Fruit fly (Drosophila melanogaster) whole organism, embryonic: Measurements from ENCODE around the gene CG13876.

Experiments
- Aef1 ChIP-seq: fragments of 200-800 bp; sonication (Bioruptor generic); IDR thresholded peaks from 3 replicates; pipeline ENCODE4 v1.3.6; 2022; ENCODE audit warnings: missing biosample characterization, missing genetic modification characterization
- Awh ChIP-seq: fragments of 200-800 bp; sonication (Bioruptor generic); IDR thresholded peaks from 2 replicates; pipeline ENCODE4, ENCODE4 v1.3.6; 2022; ENCODE audit warnings: missing biosample characterization, missing genetic modification characterization
- CG10147 ChIP-seq: fragments of 200-800 bp; sonication (Bioruptor generic); optimal IDR thresholded peaks from 2 replicates; lab custom pipeline; 2019; ENCODE audit warnings: missing biosample characterization, mild to moderate bottlenecking, missing genetic modification characterization, moderate library complexity
- CG11504 ChIP-seq: fragments of 200-800 bp; sonication (Bioruptor generic); optimal IDR thresholded peaks from 3 replicates; lab custom pipeline; 2019; ENCODE audit warnings: missing biosample characterization, mild to moderate bottlenecking, missing genetic modification characterization, moderate library complexity
- CG12219 ChIP-seq: fragments of 200-800 bp; sonication (Bioruptor generic); optimal IDR thresholded peaks from 3 replicates; lab custom pipeline; 2018; ENCODE audit warnings: missing biosample characterization, mild to moderate bottlenecking, missing genetic modification characterization
- CG12299 ChIP-seq: fragments of 200-800 bp; sonication (Bioruptor generic); optimal IDR thresholded peaks from 2 replicates; lab custom pipeline; 2018; ENCODE audit warnings: missing biosample characterization, mild to moderate bottlenecking, missing genetic modification characterization
- CG12391 ChIP-seq: fragments of 200-800 bp; sonication (Bioruptor generic); optimal IDR thresholded peaks from 3 replicates; lab custom pipeline; 2018; ENCODE audit warnings: missing biosample characterization, mild to moderate bottlenecking, missing genetic modification characterization, moderate library complexity
- CG14965 ChIP-seq: fragments of 200-800 bp; sonication (Bioruptor generic); optimal IDR thresholded peaks from 2 replicates; lab custom pipeline; 2016; ENCODE audit warnings: missing biosample characterization, missing genetic modification characterization, borderline replicate concordance
- CG16815 ChIP-seq: fragments of 200-800 bp; sonication (Bioruptor generic); optimal IDR thresholded peaks from 3 replicates; lab custom pipeline; 2017; ENCODE audit warnings: missing biosample characterization, mild to moderate bottlenecking, missing genetic modification characterization
- CG2202 ChIP-seq: fragments of 200-800 bp; sonication (Bioruptor generic); optimal IDR thresholded peaks from 2 replicates; lab custom pipeline; 2018; ENCODE audit warnings: missing biosample characterization, mild to moderate bottlenecking, missing genetic modification characterization
- CG32532 ChIP-seq: fragments of 200-800 bp; sonication (Bioruptor generic); IDR thresholded peaks from 2 replicates; pipeline ENCODE4 v1.3.6; 2022; ENCODE audit warnings: missing biosample characterization, missing genetic modification characterization
- CG3726 ChIP-seq: fragments of 200-800 bp; sonication (Bioruptor generic); IDR thresholded peaks from 3 replicates; pipeline ENCODE4, ENCODE4 v1.3.6; 2022; ENCODE audit warnings: missing biosample characterization, missing genetic modification characterization
- CG5953 ChIP-seq: fragments of 200-800 bp; sonication (Bioruptor generic); IDR thresholded peaks from 2 replicates; pipeline ENCODE4 v1.3.6; 2022; ENCODE audit warnings: missing biosample characterization, missing genetic modification characterization
- CG6654 ChIP-seq: fragments of 200-800 bp; sonication (Bioruptor generic); optimal IDR thresholded peaks from 2 replicates; lab custom pipeline; 2017; ENCODE audit warnings: missing biosample characterization, mild to moderate bottlenecking, missing genetic modification characterization
- CG6813 ChIP-seq: fragments of 200-800 bp; sonication (Bioruptor generic); optimal IDR thresholded peaks from 2 replicates; lab custom pipeline; 2017; ENCODE audit warnings: missing biosample characterization, missing genetic modification characterization, mild to moderate bottlenecking, moderate library complexity, missing genetic modification reagents
- CG7963 ChIP-seq: fragments of 200-800 bp; sonication (Bioruptor generic); IDR thresholded peaks from 3 replicates; pipeline ENCODE4 v1.3.6; 2022; ENCODE audit warnings: missing biosample characterization, missing genetic modification characterization; ENCODE audit not compliant: partially characterized antibody
- D ChIP-seq, 2 experiments: fragments of 200-800 bp in 1 of 2; fragments of >200 bp in 1 of 2; sonication (Bioruptor generic) in 1 of 2; optimal IDR thresholded peaks; 2 replicates in 1 of 2; 3 replicates in 1 of 2; lab custom pipeline; 2017; ENCODE audit warnings: mild to moderate bottlenecking in 1 of 2, missing biosample characterization in 1 of 2, missing genetic modification characterization in 1 of 2, missing genetic modification reagents in 1 of 2
- Dip2 ChIP-seq: fragments of 200-800 bp; sonication (Bioruptor generic); IDR thresholded peaks from 2 replicates; pipeline ENCODE4 v1.3.6; 2022; ENCODE audit warnings: missing biosample characterization, missing genetic modification characterization
- Drgx ChIP-seq: fragments of 200-800 bp; sonication (Bioruptor generic); IDR thresholded peaks from 2 replicates; pipeline ENCODE4 v1.3.6; 2022; ENCODE audit warnings: missing biosample characterization, missing genetic modification characterization
- Fer1 ChIP-seq: fragments of 200-800 bp; sonication (Bioruptor generic); optimal IDR thresholded peaks from 2 replicates; lab custom pipeline; 2017; ENCODE audit warnings: missing biosample characterization, mild to moderate bottlenecking, missing genetic modification characterization
- HHEX ChIP-seq: fragments of 200-800 bp; sonication (Bioruptor generic); optimal IDR thresholded peaks from 3 replicates; lab custom pipeline; 2017; ENCODE audit warnings: missing biosample characterization, mild to moderate bottlenecking, missing genetic modification characterization, missing genetic modification reagents
- HLH54F ChIP-seq: fragments of 200-800 bp; sonication (Bioruptor generic); optimal IDR thresholded peaks from 3 replicates; lab custom pipeline; 2016; ENCODE audit warnings: missing biosample characterization, missing genetic modification characterization
- Hr78 ChIP-seq, 2 experiments: fragments of 200-800 bp in 1 of 2; fragments of >200 bp in 1 of 2; sonication (Bioruptor generic) in 1 of 2; optimal IDR thresholded peaks; 2 replicates each; lab custom pipeline; 2017 to 2019; ENCODE audit warnings: missing biosample characterization in 2 of 2, missing genetic modification characterization in 2 of 2, mild to moderate bottlenecking in 1 of 2, moderate library complexity in 1 of 2
- Kr ChIP-seq: fragments of 200-800 bp; sonication (Bioruptor generic); optimal IDR thresholded peaks from 2 replicates; lab custom pipeline; 2017; ENCODE audit warnings: missing biosample characterization, mild to moderate bottlenecking, missing genetic modification characterization
- Optix ChIP-seq: fragments of 200-800 bp; sonication (Bioruptor generic); IDR thresholded peaks from 3 replicates; pipeline ENCODE4 v1.3.6; 2022; ENCODE audit warnings: missing biosample characterization, missing genetic modification characterization
- Sox100B ChIP-seq: fragments of 200-800 bp; sonication (Bioruptor generic); optimal IDR thresholded peaks from 3 replicates; lab custom pipeline; 2018; ENCODE audit warnings: missing biosample characterization, mild to moderate bottlenecking, missing genetic modification characterization
- TFAM ChIP-seq: fragments of 200-800 bp; sonication (Bioruptor generic); optimal IDR thresholded peaks from 2 replicates; lab custom pipeline; 2017; ENCODE audit warnings: missing biosample characterization, missing genetic modification characterization, inconsistent platforms
- Trl ChIP-seq, 3 experiments: fragments of >200 bp in 2 of 3; fragments of 200-800 bp in 1 of 3; sonication (Bioruptor generic) in 1 of 3; optimal IDR thresholded peaks; 2 replicates in 1 of 3; 3 replicates in 2 of 3; lab custom pipeline; 2016 to 2017; ENCODE audit warnings: missing biosample characterization in 1 of 3, missing genetic modification characterization in 1 of 3
- Usf ChIP-seq: fragments of 200-800 bp; sonication (Bioruptor generic); optimal IDR thresholded peaks from 2 replicates; lab custom pipeline; 2017; ENCODE audit warnings: missing genotype, missing biosample characterization, missing genetic modification characterization
- Vsx1 ChIP-seq: fragments of 200-800 bp; sonication (Bioruptor generic); optimal IDR thresholded peaks from 2 replicates; lab custom pipeline; 2017; ENCODE audit warnings: missing biosample characterization, mild to moderate bottlenecking, missing genetic modification characterization, missing genetic modification reagents
- amos ChIP-seq: fragments of 200-800 bp; sonication (Bioruptor generic); IDR thresholded peaks from 2 replicates; pipeline ENCODE4 v1.3.6; 2022; ENCODE audit warnings: missing biosample characterization, missing genetic modification characterization; ENCODE audit not compliant: partially characterized antibody
- cad ChIP-seq: fragments of >200 bp; optimal IDR thresholded peaks from 2 replicates; lab custom pipeline; 2017; ENCODE audit warnings: missing biosample characterization, missing genetic modification characterization
- corto ChIP-seq: fragments of 200-800 bp; sonication (Bioruptor generic); optimal IDR thresholded peaks from 2 replicates; lab custom pipeline; 2016; ENCODE audit warnings: missing biosample characterization, mild to moderate bottlenecking, missing genetic modification characterization, moderate library complexity
- emc ChIP-seq: fragments of 200-800 bp; sonication (Bioruptor generic); optimal IDR thresholded peaks from 2 replicates; lab custom pipeline; 2016; ENCODE audit warnings: missing biosample characterization, missing genetic modification characterization
- esg ChIP-seq: fragments of 200-800 bp; sonication (Bioruptor generic); conservative IDR thresholded peaks from 2 replicates; pipeline ENCODE4 v1.3.6; 2022; ENCODE audit warnings: missing biosample characterization, missing genetic modification characterization
- ftz-f1 ChIP-seq: fragments of 200-800 bp; sonication (Bioruptor generic); optimal IDR thresholded peaks from 2 replicates; lab custom pipeline; 2016; ENCODE audit warnings: missing biosample characterization, missing genetic modification characterization
- gce ChIP-seq: fragments of 200-800 bp; sonication (Bioruptor generic); IDR thresholded peaks from 3 replicates; pipeline ENCODE4 v1.3.6; 2022; ENCODE audit warnings: missing biosample characterization, missing genetic modification characterization
- insv ChIP-seq, 2 experiments: fragments of 200-800 bp; sonication (Bioruptor generic); optimal IDR thresholded peaks; 3 replicates each; lab custom pipeline; 2016 to 2018; ENCODE audit warnings: missing biosample characterization in 2 of 2, missing genetic modification characterization in 2 of 2
- org-1 ChIP-seq: fragments of 200-800 bp; sonication (Bioruptor generic); optimal IDR thresholded peaks from 2 replicates; lab custom pipeline; 2017; ENCODE audit warnings: missing biosample characterization, missing genetic modification characterization
- peb ChIP-seq: fragments of 200-800 bp; sonication (Bioruptor generic); IDR thresholded peaks from 2 replicates; pipeline ENCODE4 v1.3.6; 2022; ENCODE audit warnings: missing biosample characterization, missing genetic modification characterization
- pita ChIP-seq: fragments of 200-800 bp; sonication (Bioruptor generic); optimal IDR thresholded peaks from 2 replicates; lab custom pipeline; 2017; ENCODE audit warnings: missing biosample characterization, mild to moderate bottlenecking, missing genetic modification characterization
- ranshi ChIP-seq: fragments of 200-800 bp; sonication (Bioruptor generic); IDR thresholded peaks from 2 replicates; pipeline ENCODE4 v1.3.6; 2022; ENCODE audit warnings: missing biosample characterization, missing genetic modification characterization
- schlank ChIP-seq: fragments of 200-800 bp; sonication (Bioruptor generic); optimal IDR thresholded peaks from 2 replicates; lab custom pipeline; 2018; ENCODE audit warnings: missing biosample characterization, mild to moderate bottlenecking, missing genetic modification characterization
- sqz ChIP-seq: fragments of 200-800 bp; sonication (Bioruptor generic); optimal IDR thresholded peaks from 3 replicates; lab custom pipeline; 2018; ENCODE audit warnings: missing biosample characterization, mild to moderate bottlenecking, missing genetic modification characterization
- tap ChIP-seq: fragments of 200-800 bp; optimal IDR thresholded peaks from 3 replicates; lab custom pipeline; 2019; ENCODE audit warnings: missing biosample characterization, mild to moderate bottlenecking, missing genetic modification characterization, moderate library complexity
- tll ChIP-seq, 2 experiments: fragments of 200-800 bp in 1 of 2; fragments of >200 bp in 1 of 2; sonication (Bioruptor generic) in 1 of 2; optimal IDR thresholded peaks; 2 replicates each; lab custom pipeline; 2017 to 2019; ENCODE audit warnings: missing biosample characterization in 2 of 2, missing genetic modification characterization in 2 of 2, mild to moderate bottlenecking in 1 of 2, moderate library complexity in 1 of 2
- trem ChIP-seq: fragments of 200-800 bp; optimal IDR thresholded peaks from 3 replicates; lab custom pipeline; 2019; ENCODE audit warnings: missing biosample characterization, mild to moderate bottlenecking, missing genetic modification characterization, moderate library complexity

CG13876 gene

dm6 chr3L:205723-206284, at the start of gene CG13876, which contains the start of gene Gk1 (continued):
- peak; percentile 95 for TF ChIP-seq CG11504
- peak; percentile 90 for TF ChIP-seq gce (GFP tag; lab: Robert Waterston, UW)
- no peak for TF ChIP-seq ftz-f1
- TF ChIP-seq tll (GFP tag; optimal IDR thresholded peaks at IDR 0.05; lab: Kevin White, UChicago): peak in 1 of 2 experiments; percentile 62
- TF ChIP-seq ranshi (GFP tag; lab: Robert Waterston, UW): peak; percentile 94
- peak; percentile 98 for TF ChIP-seq CG12391 (tag; lab: Kevin White, UChicago)
- no peak for TF ChIP-seq pita (GFP tag; lab: Kevin White, UChicago)
- peak; percentile 66 for TF ChIP-seq CG6654 (GFP tag; lab: Kevin White, UChicago)
- no peak for TF ChIP-seq Dip2 (GFP tag; lab: Robert Waterston, UW)
- peak; percentile 94 for TF ChIP-seq corto (GFP tag; lab: Kevin White, UChicago)
- TF ChIP-seq CG5953: peak; percentile 85
- peak; percentile 78 for TF ChIP-seq peb (GFP tag; lab: Robert Waterston, UW)
- TF ChIP-seq Sox100B (GFP tag; lab: Kevin White, UChicago): no peak
- peak; percentile 90 for TF ChIP-seq Aef1 (GFP tag; lab: Robert Waterston, UW)
- TF ChIP-seq TFAM (GFP tag; lab: Kevin White, UChicago): peak; percentile 63
- TF ChIP-seq amos (GFP tag; lab: Robert Waterston, UW): no peak
- TF ChIP-seq esg: peak; percentile 85
- TF ChIP-seq CG10147 (GFP tag; lab: Kevin White, UChicago): peak; percentile 97
- peak; percentile 98 for TF ChIP-seq Fer1 (GFP tag; lab: Kevin White, UChicago)
- TF ChIP-seq Usf (GFP tag; lab: Kevin White, UChicago): peak; percentile 78
- TF ChIP-seq Vsx1 (GFP tag; lab: Kevin White, UChicago): no peak
- TF ChIP-seq trem (tag; lab: Kevin White, UChicago): peak; percentile 93
- TF ChIP-seq CG32532 (GFP tag; lab: Robert Waterston, UW): peak; percentile 97
- TF ChIP-seq insv (GFP tag; optimal IDR thresholded peaks at IDR 0.05; lab: Kevin White, UChicago): peak in 1 of 2 experiments; percentile 78
- peak; percentile 95 for TF ChIP-seq Awh (GFP tag; lab: Robert Waterston, UW)
- peak; percentile 86 for TF ChIP-seq org-1 (GFP tag; lab: Kevin White, UChicago)
- no peak for TF ChIP-seq HLH54F
- TF ChIP-seq emc (GFP tag; lab: Kevin White, UChicago): peak; percentile 19
- no peak for TF ChIP-seq Kr (GFP tag; lab: Kevin White, UChicago)
- peak; percentile 97 for TF ChIP-seq Drgx
- TF ChIP-seq CG2202 (tag; lab: Kevin White, UChicago): peak; percentile 91
- no peak for TF ChIP-seq CG16815
- no peak for TF ChIP-seq cad
- peak; percentile 91 for TF ChIP-seq CG12219
- TF ChIP-seq tap (tag; lab: Kevin White, UChicago): peak; percentile 97
- TF ChIP-seq Optix (GFP tag; lab: Robert Waterston, UW): peak; percentile 72; the same call in 2 of the 3 replicates
- TF ChIP-seq CG3726 (GFP tag; lab: Robert Waterston, UW): peak; percentile 83
- peak; percentile 94 for TF ChIP-seq HHEX (GFP tag; lab: Kevin White, UChicago)
- TF ChIP-seq Trl (optimal IDR thresholded peaks at IDR 0.05; lab: Kevin White, UChicago): peak in 1 of 2 experiments; percentile 9
- TF ChIP-seq Trl (GFP tag; optimal IDR thresholded peaks at IDR 0.05; lab: Kevin White, UChicago): peak; percentile 5
- TF ChIP-seq Hr78 (GFP tag; optimal IDR thresholded peaks at IDR 0.05; lab: Kevin White, UChicago): no peak
- TF ChIP-seq CG14965 (GFP tag; lab: Kevin White, UChicago): no peak
- no peak for TF ChIP-seq D (optimal IDR thresholded peaks at IDR 0.05; lab: Kevin White, UChicago)
- peak; percentile 84 for TF ChIP-seq D (GFP tag; optimal IDR thresholded peaks at IDR 0.05; lab: Kevin White, UChicago)
- TF ChIP-seq schlank (tag; lab: Kevin White, UChicago): peak; percentile 90
- no peak for TF ChIP-seq CG7963
- peak; percentile 95 for TF ChIP-seq CG6813
- TF ChIP-seq sqz: peak; percentile 94
- peak; percentile 98 for TF ChIP-seq CG12299 (tag; lab: Kevin White, UChicago)
